1 fruit fly cellular context compared by ENCODE assay signal in genomic region chr3L:14652554-14652953, dm6.
TF ChIP-seq lines count a peak whose summit lies in the region.

No protein-coding gene starts in this region.

TF ChIP-seq in whole organism, embryonic, 481 proteins besides CTCF, POLR2A, EP300 and RAD21 (continued from another document and continues in another):
- TF ChIP-seq dati (GFP tag; IDR thresholded peaks at IDR 0.05; lab: Robert Waterston, UW) (peak; percentile 67), gcm2 (GFP tag; optimal IDR thresholded peaks at IDR 0.05; lab: Kevin White, UChicago) (peak; percentile 53), caup (GFP tag; optimal IDR thresholded peaks at IDR 0.05; lab: Kevin White, UChicago; ENCODE audit: severe bottlenecking) (peak; percentile 40), mirr (GFP tag; optimal IDR thresholded peaks at IDR 0.05; lab: Kevin White, UChicago) (no peak), vvl (GFP tag; IDR thresholded peaks at IDR 0.05; lab: Robert Waterston, UW) (peak; percentile 88), HmgZ (tag; optimal IDR thresholded peaks at IDR 0.05; lab: Kevin White, UChicago) (peak; percentile 53), CG16815 (GFP tag; optimal IDR thresholded peaks at IDR 0.05; lab: Kevin White, UChicago) (peak; percentile 74), Hand (GFP tag; optimal IDR thresholded peaks at IDR 0.05; lab: Kevin White, UChicago) (no peak), CG15479 (GFP tag; optimal IDR thresholded peaks at IDR 0.05; lab: Kevin White, UChicago) (no peak), CG12744 (GFP tag; optimal IDR thresholded peaks at IDR 0.05; lab: Kevin White, UChicago) (peak; percentile 37), Hr3 (GFP tag; optimal IDR thresholded peaks at IDR 0.05; lab: Kevin White, UChicago) (peak; percentile 79), CG16779 (GFP tag; IDR thresholded peaks at IDR 0.05; lab: Robert Waterston, UW) (no peak), z (GFP tag; IDR thresholded peaks at IDR 0.05; lab: Robert Waterston, UW) (no peak), CG10462 (GFP tag; optimal IDR thresholded peaks at IDR 0.05; lab: Kevin White, UChicago) (peak; percentile 41), wdn (GFP tag; IDR thresholded peaks at IDR 0.05; lab: Robert Waterston, UW) (no peak), sima (GFP tag; optimal IDR thresholded peaks at IDR 0.05; lab: Kevin White, UChicago) (peak; percentile 32), Ssrp (tag; optimal IDR thresholded peaks at IDR 0.05; lab: Kevin White, UChicago) (peak; percentile 86), org-1 (GFP tag; optimal IDR thresholded peaks at IDR 0.05; lab: Kevin White, UChicago) (peak; percentile 53), ab (GFP tag; optimal IDR thresholded peaks at IDR 0.05; lab: Kevin White, UChicago) (peak; percentile 20), CG11723 (GFP tag; optimal IDR thresholded peaks at IDR 0.05; lab: Kevin White, UChicago) (peak; percentile 67), cad (GFP tag; optimal IDR thresholded peaks at IDR 0.05; lab: Kevin White, UChicago) (no peak), knrl (GFP tag; IDR thresholded peaks at IDR 0.05; lab: Robert Waterston, UW; ENCODE audit: partially characterized antibody) (no peak), Awh (GFP tag; IDR thresholded peaks at IDR 0.05; lab: Robert Waterston, UW) (peak; percentile 62), CG15269 (tag; optimal IDR thresholded peaks at IDR 0.05; lab: Kevin White, UChicago) (peak; percentile 47), CG13123 (GFP tag; optimal IDR thresholded peaks at IDR 0.05; lab: Kevin White, UChicago) (peak; percentile 61), her (GFP tag; optimal IDR thresholded peaks at IDR 0.05; lab: Kevin White, UChicago) (peak; percentile 34), CG9817 (tag; optimal IDR thresholded peaks at IDR 0.05; lab: Kevin White, UChicago) (peak; percentile 5), CG7987 (GFP tag; optimal IDR thresholded peaks at IDR 0.05; lab: Kevin White, UChicago) (no peak), prd (optimal IDR thresholded peaks at IDR 0.05; lab: Kevin White, UChicago) (no peak), prd (GFP tag; IDR thresholded peaks at IDR 0.05; lab: Robert Waterston, UW) (peak; percentile 76; the same call in 2 of the 3 replicates), D (optimal IDR thresholded peaks at IDR 0.05; lab: Kevin White, UChicago) (no peak), D (GFP tag; optimal IDR thresholded peaks at IDR 0.05; lab: Kevin White, UChicago) (peak; percentile 88), usp (GFP tag; optimal IDR thresholded peaks at IDR 0.05; lab: Kevin White, UChicago) (no peak), E2f1 (GFP tag; IDR thresholded peaks at IDR 0.05; lab: Robert Waterston, UW) (peak; percentile 67), Myb (GFP tag; optimal IDR thresholded peaks at IDR 0.05; lab: Kevin White, UChicago) (no peak), H2.0 (GFP tag; IDR thresholded peaks at IDR 0.05; lab: Robert Waterston, UW) (peak; percentile 60), CG15696 (tag; optimal IDR thresholded peaks at IDR 0.05; lab: Kevin White, UChicago) (peak; percentile 53), ftz-f1 (GFP tag; optimal IDR thresholded peaks at IDR 0.05; lab: Kevin White, UChicago) (no peak), Dip3 (GFP tag; optimal IDR thresholded peaks at IDR 0.05; lab: Kevin White, UChicago) (peak; percentile 25), CG9437 (GFP tag; optimal IDR thresholded peaks at IDR 0.05; lab: Kevin White, UChicago) (peak; percentile 36), Mad (GFP tag; optimal IDR thresholded peaks at IDR 0.05; lab: Kevin White, UChicago) (peak; percentile 50), CG31365 (tag; optimal IDR thresholded peaks at IDR 0.05; lab: Kevin White, UChicago) (no peak), Dref (GFP tag; IDR thresholded peaks at IDR 0.05; lab: Robert Waterston, UW) (no peak), Rx (GFP tag; IDR thresholded peaks at IDR 0.05; lab: Robert Waterston, UW) (peak; percentile 38; the same call in 1 of the 2 replicates), CG43689 (GFP tag; IDR thresholded peaks at IDR 0.05; lab: Robert Waterston, UW) (0 out of 2 replicates have a peak, but pooled peaks have one; percentile 23), CG10267 (tag; optimal IDR thresholded peaks at IDR 0.05; lab: Kevin White, UChicago) (peak; percentile 87), chif (GFP tag; optimal IDR thresholded peaks at IDR 0.05; lab: Kevin White, UChicago) (peak; percentile 84 to 89), CG6254 (GFP tag; optimal IDR thresholded peaks at IDR 0.05; lab: Kevin White, UChicago) (peak; percentile 89), Ravus (GFP tag; IDR thresholded peaks at IDR 0.05; lab: Robert Waterston, UW) (no peak), pita (GFP tag; optimal IDR thresholded peaks at IDR 0.05; lab: Kevin White, UChicago) (no peak), CG6689 (GFP tag; IDR thresholded peaks at IDR 0.05; lab: Robert Waterston, UW) (peak; percentile 82), CG1602 (GFP tag; optimal IDR thresholded peaks at IDR 0.05; lab: Kevin White, UChicago) (peak; percentile 85), CG2116 (GFP tag; optimal IDR thresholded peaks at IDR 0.05; lab: Kevin White, UChicago) (peak; percentile 6), ara (GFP tag; IDR thresholded peaks at IDR 0.05; lab: Robert Waterston, UW) (peak; percentile 93; the same call in 1 of the 2 replicates), ken (GFP tag; IDR thresholded peaks at IDR 0.05; lab: Robert Waterston, UW) (peak; percentile 64; the same call in 1 of the 3 replicates), jing (GFP tag; optimal IDR thresholded peaks at IDR 0.05; lab: Kevin White, UChicago) (peak; percentile 50), wek (GFP tag; optimal IDR thresholded peaks at IDR 0.05; lab: Kevin White, UChicago) (no peak), CG11560 (tag; IDR thresholded peaks at IDR 0.05; lab: Robert Waterston, UW) (no peak), Asciz (GFP tag; optimal IDR thresholded peaks at IDR 0.05; lab: Kevin White, UChicago) (peak; percentile 69), CG10274 (GFP tag; optimal IDR thresholded peaks at IDR 0.05; lab: Kevin White, UChicago) (no peak), Usf (GFP tag; optimal IDR thresholded peaks at IDR 0.05; lab: Kevin White, UChicago) (peak; percentile 30), dm (GFP tag; optimal IDR thresholded peaks at IDR 0.05; lab: Kevin White, UChicago) (peak; percentile 57), Bgb (GFP tag; IDR thresholded peaks at IDR 0.05; lab: Robert Waterston, UW; ENCODE audit: partially characterized antibody) (no peak), Sox100B (GFP tag; optimal IDR thresholded peaks at IDR 0.05; lab: Kevin White, UChicago) (peak; percentile 73), cato (GFP tag; optimal IDR thresholded peaks at IDR 0.05; lab: Kevin White, UChicago; ENCODE audit: borderline replicate concordance) (peak; percentile 8), oc (tag; optimal IDR thresholded peaks at IDR 0.05; lab: Kevin White, UChicago) (peak; percentile 86), Dll (GFP tag; IDR thresholded peaks at IDR 0.05; lab: Robert Waterston, UW; ENCODE audit: partially characterized antibody) (no peak), CG2120 (GFP tag; optimal IDR thresholded peaks at IDR 0.05; lab: Kevin White, UChicago) (peak; percentile 6), Neu2 (GFP tag; optimal IDR thresholded peaks at IDR 0.05; lab: Kevin White, UChicago; ENCODE audit: borderline replicate concordance) (no peak), HLHmδ (GFP tag; optimal IDR thresholded peaks at IDR 0.05; lab: Kevin White, UChicago) (no peak), CG10543 (GFP tag; optimal IDR thresholded peaks at IDR 0.05; lab: Kevin White, UChicago) (no peak), vfl (GFP tag; optimal IDR thresholded peaks at IDR 0.05; lab: Kevin White, UChicago) (no peak), lab (GFP tag; optimal IDR thresholded peaks at IDR 0.05; lab: Kevin White, UChicago) (peak; percentile 67), Xbp1 (GFP tag; optimal IDR thresholded peaks at IDR 0.05; lab: Kevin White, UChicago) (peak; percentile 82), Gug (GFP tag; IDR thresholded peaks at IDR 0.05; lab: Robert Waterston, UW) (0 out of 4 replicates have a peak, but pooled peaks have one; percentile 32), CG9215 (GFP tag; IDR thresholded peaks at IDR 0.05; lab: Robert Waterston, UW) (peak; percentile 35; the same call in 1 of the 2 replicates), CG13296 (GFP tag; optimal IDR thresholded peaks at IDR 0.05; lab: Kevin White, UChicago) (no peak), vnd (GFP tag; IDR thresholded peaks at IDR 0.05; lab: Robert Waterston, UW; ENCODE audit: partially characterized antibody) (no peak), h (optimal IDR thresholded peaks at IDR 0.05; lab: Kevin White, UChicago) (no peak), CG6813 (GFP tag; optimal IDR thresholded peaks at IDR 0.05; lab: Kevin White, UChicago) (peak; percentile 69), CG17361 (GFP tag; IDR thresholded peaks at IDR 0.05; lab: Robert Waterston, UW) (peak; percentile 89), tap (tag; optimal IDR thresholded peaks at IDR 0.05; lab: Kevin White, UChicago) (peak; percentile 80), CG2199 (GFP tag; IDR thresholded peaks at IDR 0.05; lab: Robert Waterston, UW) (no peak), pan (optimal IDR thresholded peaks at IDR 0.05; lab: Kevin White, UChicago) (no peak), pan (GFP tag; optimal IDR thresholded peaks at IDR 0.05 in 1 of 2, IDR thresholded peaks at IDR 0.05 in 1 of 2) (peak in 1 of 2 experiments; percentile 65), CG18619 (GFP tag; optimal IDR thresholded peaks at IDR 0.05; lab: Kevin White, UChicago) (peak; percentile 57), Deaf1 (tag; optimal IDR thresholded peaks at IDR 0.05; lab: Kevin White, UChicago) (peak; percentile 50), seq (GFP tag; IDR thresholded peaks at IDR 0.05; lab: Robert Waterston, UW) (no peak), danr (GFP tag; IDR thresholded peaks at IDR 0.05; lab: Robert Waterston, UW) (no peak), klu (GFP tag; IDR thresholded peaks at IDR 0.05; lab: Robert Waterston, UW) (no peak), C15 (GFP tag; IDR thresholded peaks at IDR 0.05; lab: Robert Waterston, UW) (no peak), CG5953 (GFP tag; IDR thresholded peaks at IDR 0.05; lab: Robert Waterston, UW) (peak; percentile 21; the same call in 1 of the 2 replicates), CG7271 (tag; optimal IDR thresholded peaks at IDR 0.05; lab: Kevin White, UChicago) (peak; percentile 35), toy (GFP tag; IDR thresholded peaks at IDR 0.05; lab: Robert Waterston, UW) (no peak), CG30431 (GFP tag; optimal IDR thresholded peaks at IDR 0.05; lab: Kevin White, UChicago) (peak; percentile 57), YL-1 (GFP tag; optimal IDR thresholded peaks at IDR 0.05; lab: Kevin White, UChicago) (no peak), CG13624 (GFP tag; optimal IDR thresholded peaks at IDR 0.05; lab: Kevin White, UChicago) (peak; percentile 62), yki (optimal IDR thresholded peaks at IDR 0.05; lab: Kevin White, UChicago) (no peak), CG9727 (GFP tag; optimal IDR thresholded peaks at IDR 0.05; lab: Kevin White, UChicago) (peak; percentile 56), CG8281 (tag; optimal IDR thresholded peaks at IDR 0.05; lab: Kevin White, UChicago) (peak; percentile 49), slbo (GFP tag; IDR thresholded peaks at IDR 0.05; lab: Robert Waterston, UW) (peak; percentile 36), CG14441 (GFP tag; IDR thresholded peaks at IDR 0.05; lab: Robert Waterston, UW) (no peak), kay (GFP tag; optimal IDR thresholded peaks at IDR 0.05; lab: Kevin White, UChicago) (peak; percentile 57), da (GFP tag; optimal IDR thresholded peaks at IDR 0.05; lab: Kevin White, UChicago) (peak; percentile 54), Gsc (GFP tag; IDR thresholded peaks at IDR 0.05; lab: Robert Waterston, UW) (no peak), CG4360 (GFP tag; IDR thresholded peaks at IDR 0.05; lab: Robert Waterston, UW) (peak; percentile 17; the same call in 1 of the 2 replicates), hbn (GFP tag; IDR thresholded peaks at IDR 0.05; lab: Robert Waterston, UW; ENCODE audit: partially characterized antibody) (no peak), Tbp (GFP tag; optimal IDR thresholded peaks at IDR 0.05; lab: Kevin White, UChicago) (no peak), CG14965 (GFP tag; optimal IDR thresholded peaks at IDR 0.05; lab: Kevin White, UChicago; ENCODE audit: borderline replicate concordance) (peak; percentile 5), sc (optimal IDR thresholded peaks at IDR 0.05; lab: Kevin White, UChicago) (no peak), sc (GFP tag; optimal IDR thresholded peaks at IDR 0.05; lab: Kevin White, UChicago) (peak; percentile 87), B-H1 (GFP tag; IDR thresholded peaks at IDR 0.05; lab: Robert Waterston, UW) (peak; percentile 66; the same call in 2 of the 3 replicates), BtbVII (GFP tag; optimal IDR thresholded peaks at IDR 0.05; lab: Kevin White, UChicago) (peak; percentile 57), Six4 (GFP tag; optimal IDR thresholded peaks at IDR 0.05; lab: Kevin White, UChicago) (peak; percentile 84), Dad (GFP tag; optimal IDR thresholded peaks at IDR 0.05; lab: Kevin White, UChicago) (peak; percentile 38), Nf-YB (GFP tag; optimal IDR thresholded peaks at IDR 0.05; lab: Kevin White, UChicago) (peak; percentile 72), eve (GFP tag; optimal IDR thresholded peaks at IDR 0.05; lab: Kevin White, UChicago) (peak in 1 of 2 experiments; percentile 91), grn (GFP tag; optimal IDR thresholded peaks at IDR 0.05; lab: Kevin White, UChicago) (no peak), CG13894 (tag; optimal IDR thresholded peaks at IDR 0.05; lab: Kevin White, UChicago) (no peak), chinmo (GFP tag; IDR thresholded peaks at IDR 0.05; lab: Robert Waterston, UW; ENCODE audit: partially characterized antibody) (no peak), bab2 (GFP tag; optimal IDR thresholded peaks at IDR 0.05; lab: Kevin White, UChicago) (peak; percentile 71), abd-A (tag; optimal IDR thresholded peaks at IDR 0.05; lab: Kevin White, UChicago) (no peak), CG18764 (GFP tag; optimal IDR thresholded peaks at IDR 0.05; lab: Kevin White, UChicago) (peak; percentile 81), Atf-2 (GFP tag; optimal IDR thresholded peaks at IDR 0.05; lab: Kevin White, UChicago) (peak; percentile 73), CG12769 (tag; optimal IDR thresholded peaks at IDR 0.05; lab: Kevin White, UChicago) (peak; percentile 44), gem (tag; optimal IDR thresholded peaks at IDR 0.05; lab: Kevin White, UChicago) (peak; percentile 88), CG15011 (GFP tag; optimal IDR thresholded peaks at IDR 0.05; lab: Kevin White, UChicago) (no peak), CG9797 (GFP tag; optimal IDR thresholded peaks at IDR 0.05; lab: Kevin White, UChicago) (no peak), chm (GFP tag; IDR thresholded peaks at IDR 0.05; lab: Robert Waterston, UW) (peak; percentile 57; the same call in 1 of the 2 replicates), pum (GFP tag; optimal IDR thresholded peaks at IDR 0.05; lab: Kevin White, UChicago) (peak; percentile 66), CG8388 (GFP tag; optimal IDR thresholded peaks at IDR 0.05; lab: Kevin White, UChicago) (peak; percentile 87)
